Worm (Caenorhabditis elegans) whole organism, L2 larva: Measurements from ENCODE around the gene fbxc-18.

ENCODE experiments used
- F13H6.1 ChIP-seq: sonication (generic microtip); optimal IDR thresholded peaks from 2 replicates; lab custom pipeline; 2016; ENCODE audit warnings: missing genetic modification characterization, missing compliant biosample characterization
- R02D3.7 ChIP-seq: fragments of 150-350 bp; optimal IDR thresholded peaks from 2 replicates; lab custom pipeline; 2014; ENCODE audit warnings: missing biosample characterization, missing genetic modification characterization
- Y55F3AM.14 ChIP-seq: fragments of 200-800 bp; sonication (Bioruptor generic); optimal IDR thresholded peaks from 2 replicates; lab custom pipeline; 2018; ENCODE audit warnings: mild to moderate bottlenecking, missing genetic modification characterization, missing compliant biosample characterization
- ZK546.5 ChIP-seq: sonication (generic microtip); optimal IDR thresholded peaks from 2 replicates; lab custom pipeline; 2017; ENCODE audit warnings: missing biosample characterization, missing genetic modification characterization
- alr-1 ChIP-seq: fragments of 150-350 bp; optimal IDR thresholded peaks from 2 replicates; lab custom pipeline; 2014; ENCODE audit warnings: missing biosample characterization, missing genetic modification characterization
- aly-2 ChIP-seq: fragments of 150-350 bp; optimal IDR thresholded peaks from 2 replicates; lab custom pipeline; 2014; ENCODE audit warnings: missing biosample characterization, missing genetic modification characterization
- ama-1 ChIP-seq: fragments of 150-350 bp; optimal IDR thresholded peaks from 2 replicates; lab custom pipeline; 2018; ENCODE audit warnings: inconsistent platforms
- ceh-16 ChIP-seq: fragments of 150-350 bp; optimal IDR thresholded peaks from 2 replicates; lab custom pipeline; 2014; ENCODE audit warnings: missing biosample characterization, missing genetic modification characterization
- ceh-82 ChIP-seq: fragments of 150-350 bp; optimal IDR thresholded peaks from 2 replicates; lab custom pipeline; 2014; ENCODE audit warnings: missing biosample characterization, missing genetic modification characterization
- dmd-4 ChIP-seq: sonication (generic microtip); optimal IDR thresholded peaks from 2 replicates; lab custom pipeline; 2017; ENCODE audit warnings: missing biosample characterization, missing genetic modification characterization
- elt-1 ChIP-seq: fragments of 150-350 bp; optimal IDR thresholded peaks from 2 replicates; lab custom pipeline; 2014; ENCODE audit warnings: missing biosample characterization, missing genetic modification characterization
- elt-3 ChIP-seq: sonication (generic microtip); optimal IDR thresholded peaks from 2 replicates; lab custom pipeline; 2017; ENCODE audit warnings: missing biosample characterization, missing genetic modification characterization
- fos-1 ChIP-seq: fragments of 150-350 bp; optimal IDR thresholded peaks from 2 replicates; lab custom pipeline; 2014; ENCODE audit warnings: missing biosample characterization, missing genetic modification characterization
- gmeb-1 ChIP-seq: fragments of 150-350 bp; optimal IDR thresholded peaks from 2 replicates; lab custom pipeline; 2014; ENCODE audit warnings: missing biosample characterization, missing genetic modification characterization
- lin-11 ChIP-seq: fragments of 150-350 bp; sonication (generic microtip); optimal IDR thresholded peaks from 2 replicates; lab custom pipeline; 2014; ENCODE audit warnings: missing biosample characterization, missing genetic modification characterization, inconsistent platforms, mixed read lengths
- lin-39 ChIP-seq: fragments of 150-350 bp; optimal IDR thresholded peaks from 2 replicates; lab custom pipeline; 2014; ENCODE audit warnings: missing biosample characterization, missing genetic modification reagents, missing genetic modification characterization
- lsy-2 ChIP-seq, 2 experiments: fragments of 150-350 bp in 1 of 2; sonication (generic microtip) in 1 of 2; optimal IDR thresholded peaks; 2 replicates each; lab custom pipeline; 2014 to 2017; ENCODE audit warnings: missing biosample characterization in 2 of 2, missing genetic modification characterization in 2 of 2
- mab-5 ChIP-seq: fragments of 150-350 bp; optimal IDR thresholded peaks from 2 replicates; lab custom pipeline; 2014; ENCODE audit warnings: missing biosample characterization, missing genetic modification characterization
- mbf-1 ChIP-seq: sonication (generic microtip); optimal IDR thresholded peaks from 2 replicates; lab custom pipeline; 2017; ENCODE audit warnings: missing biosample characterization, missing genetic modification characterization
- mdl-1 ChIP-seq, 2 experiments: fragments of 150-350 bp in 1 of 2; sonication (generic microtip) in 1 of 2; optimal IDR thresholded peaks; 2 replicates each; lab custom pipeline; 2017; ENCODE audit warnings: missing biosample characterization in 2 of 2, missing genetic modification characterization in 2 of 2
- nhr-10 ChIP-seq: sonication (generic microtip); optimal IDR thresholded peaks from 2 replicates; lab custom pipeline; 2017; ENCODE audit warnings: missing biosample characterization, missing genetic modification characterization
- nhr-11 ChIP-seq: fragments of 150-350 bp; optimal IDR thresholded peaks from 2 replicates; lab custom pipeline; 2014; ENCODE audit warnings: missing biosample characterization, missing genetic modification characterization
- nhr-21 ChIP-seq: fragments of 150-350 bp; optimal IDR thresholded peaks from 2 replicates; lab custom pipeline; 2014; ENCODE audit warnings: missing biosample characterization, missing genetic modification characterization
- nhr-23 ChIP-seq: fragments of 150-350 bp; optimal IDR thresholded peaks from 2 replicates; lab custom pipeline; 2014; ENCODE audit warnings: missing biosample characterization, missing genetic modification reagents, missing genetic modification characterization
- nhr-25 ChIP-seq: fragments of 150-350 bp; sonication (generic microtip); optimal IDR thresholded peaks from 3 replicates; lab custom pipeline; 2014; ENCODE audit warnings: missing biosample characterization, missing genetic modification characterization
- skn-1 ChIP-seq: sonication (generic microtip); optimal IDR thresholded peaks from 2 replicates; lab custom pipeline; 2017; ENCODE audit warnings: missing biosample characterization, missing genetic modification characterization
- sma-3 ChIP-seq: sonication (generic microtip); optimal IDR thresholded peaks from 2 replicates; lab custom pipeline; 2016; ENCODE audit warnings: missing genetic modification reagents, missing genetic modification characterization, missing compliant biosample characterization
- unc-39 ChIP-seq: fragments of 150-350 bp; optimal IDR thresholded peaks from 2 replicates; lab custom pipeline; 2014; ENCODE audit warnings: missing biosample characterization, missing genetic modification characterization
- unc-55 ChIP-seq: fragments of 150-350 bp; sonication (generic microtip); optimal IDR thresholded peaks from 3 replicates; lab custom pipeline; 2014; ENCODE audit warnings: missing biosample characterization, missing genetic modification reagents, missing genetic modification characterization
- unc-62 ChIP-seq: fragments of 150-350 bp; optimal IDR thresholded peaks from 2 replicates; lab custom pipeline; 2014; ENCODE audit warnings: missing biosample characterization, missing genetic modification reagents, missing genetic modification characterization
- zag-1 ChIP-seq: fragments of 150-350 bp; optimal IDR thresholded peaks from 2 replicates; lab custom pipeline; 2014; ENCODE audit warnings: missing biosample characterization, missing genetic modification characterization
- ztf-11 ChIP-seq: sonication (generic microtip); optimal IDR thresholded peaks from 2 replicates; lab custom pipeline; 2017; ENCODE audit warnings: missing biosample characterization, missing genetic modification characterization
- ztf-4 ChIP-seq: fragments of 150-350 bp; optimal IDR thresholded peaks from 2 replicates; lab custom pipeline; 2014; ENCODE audit warnings: missing biosample characterization, missing genetic modification characterization

The fbxc-18 gene

DNA sequence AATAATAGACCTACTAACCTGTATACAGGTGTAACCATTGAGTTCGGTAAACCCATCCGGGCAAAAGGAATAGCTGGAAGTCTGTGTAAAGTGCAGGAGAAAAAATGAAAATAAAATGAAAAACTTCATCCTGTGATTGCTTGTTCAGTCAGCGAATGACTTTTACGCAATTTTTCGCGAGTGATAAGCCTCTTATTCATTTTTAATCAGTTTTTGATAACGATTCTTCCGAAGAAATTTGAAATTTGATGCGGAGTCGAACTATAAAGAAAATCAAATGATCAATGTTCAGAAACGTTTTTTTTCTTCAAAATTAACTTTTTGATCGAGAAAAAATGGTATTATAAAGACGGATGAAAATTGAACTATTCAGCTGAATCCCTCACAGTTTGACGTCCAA is 44.1 kb downstream of the fbxc-18 start:
- TF ChIP-seq fos-1 (tag; lab: Kevin White, UChicago), result peak; percentile 84
- no peak for TF ChIP-seq nhr-21

DNA sequence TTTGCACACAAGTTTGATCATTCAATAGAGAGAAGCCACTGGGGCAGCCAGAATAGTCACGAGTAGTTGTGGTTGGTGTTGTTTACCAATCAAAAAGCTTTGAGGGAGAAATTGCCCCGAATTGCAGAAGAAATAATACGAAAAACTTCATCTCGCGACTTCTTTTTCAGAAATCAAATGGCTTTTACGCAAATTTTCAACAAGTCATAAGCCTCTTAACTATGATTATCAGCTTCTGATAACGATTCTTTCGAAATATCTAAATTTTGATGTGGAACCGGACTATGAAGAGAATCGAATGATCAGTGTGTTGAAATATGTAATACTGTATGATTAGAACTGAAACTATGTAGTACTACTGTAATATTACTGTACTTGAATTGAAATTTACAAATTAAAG is 46.5 kb downstream of the fbxc-18 start:
- no peak for TF ChIP-seq elt-3 (tag; lab: Kevin White, UChicago)
- TF ChIP-seq sma-3 (GFP tag; lab: Kevin White, UChicago), result no peak
- no peak for TF ChIP-seq dmd-4
- TF ChIP-seq unc-55 (GFP tag; lab: Kevin White, UChicago), result no peak
- TF ChIP-seq ama-1 (lab: Kevin White, UChicago), result no peak
- TF ChIP-seq F13H6.1 (tag; lab: Kevin White, UChicago), result no peak
- TF ChIP-seq unc-62 (GFP tag; lab: Kevin White, UChicago), result no peak
- TF ChIP-seq nhr-21, result no peak
- no peak for TF ChIP-seq mab-5 (tag; lab: Kevin White, UChicago)
- TF ChIP-seq Y55F3AM.14, result no peak
- TF ChIP-seq ztf-11 (tag; lab: Kevin White, UChicago), result no peak
- no peak for TF ChIP-seq lin-11 (tag; lab: Kevin White, UChicago)
- TF ChIP-seq gmeb-1 (tag; lab: Kevin White, UChicago), result no peak
- TF ChIP-seq elt-1, result no peak
- TF ChIP-seq ceh-82 (tag; lab: Kevin White, UChicago), result no peak
- no peak for TF ChIP-seq mdl-1 (tag; optimal IDR thresholded peaks at IDR 0.05; lab: Kevin White, UChicago)

ce11 chrII:917324-917723 is 49.5 kb downstream of the fbxc-18 start, which contains the start of gene fbxc-30:
fbxc-30 (plus strand) TSS chrII:917624.
- TF ChIP-seq gmeb-1 (tag; lab: Kevin White, UChicago), result no peak
- no peak for TF ChIP-seq nhr-11 (tag; lab: Kevin White, UChicago)
- no peak for TF ChIP-seq aly-2 (tag; lab: Kevin White, UChicago)
- TF ChIP-seq ZK546.5 (tag; lab: Kevin White, UChicago), result no peak
- TF ChIP-seq nhr-10 (tag; lab: Kevin White, UChicago), result no peak
- TF ChIP-seq ztf-4, result no peak
- TF ChIP-seq alr-1 (tag; lab: Kevin White, UChicago), result no peak
- TF ChIP-seq nhr-25 (tag; lab: Kevin White, UChicago), result no peak
- no peak for TF ChIP-seq mbf-1 (tag; lab: Kevin White, UChicago)
- TF ChIP-seq zag-1 (tag; lab: Kevin White, UChicago), result no peak
- no peak for TF ChIP-seq R02D3.7 (tag; lab: Kevin White, UChicago)
- TF ChIP-seq skn-1 (tag; lab: Kevin White, UChicago), result no peak

DNA sequence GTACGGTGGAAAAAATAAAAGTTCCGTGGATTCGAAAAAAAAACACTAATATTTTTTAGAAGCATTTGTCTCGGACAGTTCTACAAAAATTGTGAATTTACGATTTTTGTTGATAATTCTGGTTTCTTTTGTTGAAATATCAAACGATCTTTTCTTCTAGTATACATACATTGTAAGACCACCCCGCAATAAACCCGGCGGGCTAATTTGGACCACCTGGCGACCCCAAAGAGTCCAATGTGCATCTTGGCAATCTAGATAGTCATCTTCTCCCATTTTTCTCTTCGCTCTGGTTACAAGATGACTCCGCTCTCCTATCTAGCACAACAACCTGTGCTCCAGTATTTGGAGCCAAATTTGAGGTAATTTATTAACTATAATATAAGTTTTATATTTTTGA is 51.1 kb downstream of the fbxc-18 start, which contains the start of gene fbxc-29:
Gene fbxc-29 (plus strand): TSS at position 301 of the 400 bp plus-strand sequence.
- TF ChIP-seq lsy-2 (tag; optimal IDR thresholded peaks at IDR 0.05; lab: Kevin White, UChicago), result no peak
- TF ChIP-seq nhr-23, result no peak
- no peak for TF ChIP-seq lin-39 (tag; lab: Kevin White, UChicago)
- no peak for TF ChIP-seq ama-1 (lab: Kevin White, UChicago)
- no peak for TF ChIP-seq nhr-10 (tag; lab: Kevin White, UChicago)
- no peak for TF ChIP-seq nhr-25 (tag; lab: Kevin White, UChicago)
- no peak for TF ChIP-seq mbf-1 (tag; lab: Kevin White, UChicago)
- TF ChIP-seq unc-39 (tag; lab: Kevin White, UChicago), result no peak
- TF ChIP-seq ceh-16, result no peak
- no peak for TF ChIP-seq nhr-11 (tag; lab: Kevin White, UChicago)
